Worm (Caenorhabditis elegans) whole organism, L1 larva: Measurements from ENCODE around the gene asd-1.

Experiments
- aha-1 ChIP-seq: fragments of 150-350 bp; optimal IDR thresholded peaks from 2 replicates; lab custom pipeline; 2014; ENCODE audit warnings: missing biosample characterization, missing genetic modification characterization
- aly-2 ChIP-seq: fragments of 150-350 bp; optimal IDR thresholded peaks from 2 replicates; lab custom pipeline; 2014; ENCODE audit warnings: missing biosample characterization, missing genetic modification characterization
- ceh-90 ChIP-seq: sonication (generic microtip); optimal IDR thresholded peaks from 2 replicates; lab custom pipeline; 2016; ENCODE audit warnings: missing genetic modification characterization, missing compliant biosample characterization
- lin-39 ChIP-seq: fragments of 150-350 bp; optimal IDR thresholded peaks from 2 replicates; lab custom pipeline; 2014; ENCODE audit warnings: missing biosample characterization, missing genetic modification reagents, missing genetic modification characterization
- mab-9 ChIP-seq: fragments of 200-800 bp; sonication (Bioruptor generic); IDR thresholded peaks from 2 replicates; pipeline ENCODE4 v1.3.6; 2022; ENCODE audit warnings: missing genetic modification reagents, missing genetic modification characterization, missing compliant biosample characterization
- nhr-11 ChIP-seq: fragments of 150-350 bp; optimal IDR thresholded peaks from 2 replicates; lab custom pipeline; 2014; ENCODE audit warnings: missing biosample characterization, missing genetic modification characterization
- nhr-237 ChIP-seq: fragments of 150-350 bp; optimal IDR thresholded peaks from 2 replicates; lab custom pipeline; 2014; ENCODE audit warnings: missing biosample characterization, missing genetic modification characterization
- nhr-90 ChIP-seq: sonication (generic microtip); optimal IDR thresholded peaks from 2 replicates; lab custom pipeline; 2016; ENCODE audit warnings: mild to moderate bottlenecking, missing genetic modification characterization, missing compliant biosample characterization; ENCODE audit not compliant: poor library complexity
- pax-3 ChIP-seq: fragments of 200-800 bp; sonication (Bioruptor generic); optimal IDR thresholded peaks from 2 replicates; lab custom pipeline; 2018; ENCODE audit warnings: mild to moderate bottlenecking, missing genetic modification characterization, moderate library complexity, missing compliant biosample characterization
- sptf-1 ChIP-seq: fragments of 150-350 bp; optimal IDR thresholded peaks from 2 replicates; lab custom pipeline; 2014; ENCODE audit warnings: missing biosample characterization, missing genetic modification characterization
- unc-130 ChIP-seq: fragments of 150-350 bp; optimal IDR thresholded peaks from 2 replicates; lab custom pipeline; 2017; ENCODE audit warnings: missing biosample characterization, missing genetic modification characterization, inconsistent platforms
- unc-62 ChIP-seq: fragments of 150-350 bp; optimal IDR thresholded peaks from 2 replicates; lab custom pipeline; 2014; ENCODE audit warnings: missing biosample characterization, missing genetic modification reagents, missing genetic modification characterization
- ztf-4 ChIP-seq: fragments of 150-350 bp; optimal IDR thresholded peaks from 2 replicates; lab custom pipeline; 2014; ENCODE audit warnings: missing biosample characterization, missing genetic modification characterization

DNA sequence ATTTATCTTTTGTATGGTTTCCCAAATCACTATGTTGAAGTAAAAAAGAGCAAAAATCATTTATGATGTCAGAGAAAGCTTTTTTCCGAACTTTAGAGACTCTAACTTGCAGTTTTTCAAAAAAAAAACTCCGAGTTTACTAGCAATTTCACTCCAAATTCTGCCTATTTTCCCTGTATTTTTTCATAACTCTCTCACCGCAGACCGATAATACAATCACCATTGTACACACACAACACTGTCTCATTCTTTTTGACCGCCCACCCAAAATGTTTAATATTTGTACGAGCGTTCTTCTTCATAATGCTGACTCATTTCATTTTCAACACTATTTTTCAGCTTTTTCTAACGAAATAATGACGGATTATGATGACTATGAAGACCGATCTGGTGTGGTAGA, 31.8 kb downstream of the asd-1 start, which contains the start of gene F43C1.5:
- TF ChIP-seq unc-62 (GFP tag; lab: Kevin White, UChicago) (no peak), sptf-1 (tag; lab: Kevin White, UChicago) (no peak), lin-39 (tag; lab: Kevin White, UChicago) (no peak), nhr-237 (tag; lab: Kevin White, UChicago) (no peak), aha-1 (tag; lab: Kevin White, UChicago) (no peak), ztf-4 (tag; lab: Kevin White, UChicago) (no peak), ceh-90 (tag; lab: Kevin White, UChicago) (no peak), pax-3 (no peak), unc-130 (tag; lab: Kevin White, UChicago) (no peak), nhr-11 (tag; lab: Kevin White, UChicago) (no peak), mab-9 (GFP tag; lab: Robert Waterston, UW) (no peak), aly-2 (tag; lab: Kevin White, UChicago) (no peak), nhr-90 (tag; lab: Kevin White, UChicago) (no peak)
